Worm (Caenorhabditis elegans): ENCODE results near the gene K02E7.10.
"Not testable (repeated sequence)": the region's sequence is repeated elsewhere in the genome, so short reads cannot be mapped to it uniquely, and the experiment has no call there.

DNA sequence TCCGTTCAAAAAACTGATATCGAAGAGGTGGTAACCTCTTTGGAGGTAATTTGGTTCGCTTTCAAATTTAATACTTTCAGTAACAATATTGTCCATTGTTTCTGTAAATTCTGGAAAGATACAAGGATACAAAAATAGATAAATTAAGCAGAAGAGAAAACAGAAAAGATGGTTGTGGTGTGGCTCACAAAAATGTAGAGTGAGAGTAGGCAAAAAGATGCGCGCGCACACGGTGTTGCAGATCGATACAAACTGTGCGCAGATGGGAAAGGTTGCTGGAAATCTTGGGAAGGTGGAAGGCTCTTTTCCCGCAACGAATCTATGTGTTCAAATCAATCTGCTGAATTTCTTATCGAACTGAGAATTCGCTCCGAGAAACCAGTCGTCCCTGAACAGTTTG, 42.1 kb downstream of the K02E7.10 start, which contains the start of gene btb-11:
- not testable (repeated sequence) for TF ChIP-seq unc-39 (tag; optimal IDR thresholded peaks at IDR 0.05); unc-62 (GFP tag; optimal IDR thresholded peaks at IDR 0.05); ceh-83 (GFP tag; optimal IDR thresholded peaks at IDR 0.05); ztf-11 (tag; optimal IDR thresholded peaks at IDR 0.05); pha-4 (tag; optimal IDR thresholded peaks at IDR 0.05); elt-1 (tag; optimal IDR thresholded peaks at IDR 0.05; ENCODE audit: borderline replicate concordance, insufficient read depth); flh-1 (GFP tag; optimal IDR thresholded peaks at IDR 0.05); snpc-4 (tag; optimal IDR thresholded peaks at IDR 0.05); nhr-76 (tag; optimal IDR thresholded peaks at IDR 0.05); sptf-1 (tag; optimal IDR thresholded peaks at IDR 0.05); elt-3 (tag; optimal IDR thresholded peaks at IDR 0.05); hlh-1 (tag; optimal IDR thresholded peaks at IDR 0.05); nhr-28 (tag; optimal IDR thresholded peaks at IDR 0.05); unc-120 (tag; optimal IDR thresholded peaks at IDR 0.05; ENCODE audit: poor library complexity, severe bottlenecking)
